Worm (Caenorhabditis elegans): Measurements from ENCODE around the gene F31F4.1.

F31F4.1 gene

DNA sequence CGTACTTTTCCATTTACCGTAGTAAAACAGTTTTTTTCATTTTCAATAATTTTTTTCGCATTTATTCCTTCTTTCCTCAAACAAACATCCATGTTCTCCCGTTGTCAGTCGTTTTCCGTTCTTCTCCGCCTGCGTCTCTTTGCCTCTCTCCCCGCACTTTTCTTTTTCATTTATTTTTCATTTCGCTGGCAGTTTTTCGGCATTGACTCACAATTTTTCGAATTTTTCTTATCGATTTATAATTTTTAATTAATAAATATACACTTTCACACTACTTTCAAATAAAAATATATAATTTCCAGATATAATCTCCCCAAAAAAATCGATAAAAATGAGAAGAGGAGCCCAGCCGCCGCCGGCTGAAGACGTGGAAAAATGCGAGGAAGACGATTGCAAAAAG, 3.5 kb downstream of the F31F4.1 start, which contains the start of gene H25P19.1:
Gene H25P19.1 (plus strand): TSS at position 301 of the 400 bp plus-strand sequence.
- no peak for TF ChIP-seq zip-8 (tag; optimal IDR thresholded peaks at IDR 0.05)
- no peak for TF ChIP-seq ces-1 (GFP tag; optimal IDR thresholded peaks at IDR 0.05)
- TF ChIP-seq lsy-2 (tag; optimal IDR thresholded peaks at IDR 0.05) = no peak
- TF ChIP-seq sem-2 (GFP tag; optimal IDR thresholded peaks at IDR 0.05) = no peak
- no peak for TF ChIP-seq snpc-4 (tag; optimal IDR thresholded peaks at IDR 0.05)
- TF ChIP-seq M03D4.4 (tag; optimal IDR thresholded peaks at IDR 0.05) = no peak

ce11 chrV:689538-689937, 5.7 kb downstream of the F31F4.1 start:
- TF ChIP-seq nhr-28 (tag; optimal IDR thresholded peaks at IDR 0.05) (no peak), mep-1 (tag; optimal IDR thresholded peaks at IDR 0.05) (no peak)

DNA sequence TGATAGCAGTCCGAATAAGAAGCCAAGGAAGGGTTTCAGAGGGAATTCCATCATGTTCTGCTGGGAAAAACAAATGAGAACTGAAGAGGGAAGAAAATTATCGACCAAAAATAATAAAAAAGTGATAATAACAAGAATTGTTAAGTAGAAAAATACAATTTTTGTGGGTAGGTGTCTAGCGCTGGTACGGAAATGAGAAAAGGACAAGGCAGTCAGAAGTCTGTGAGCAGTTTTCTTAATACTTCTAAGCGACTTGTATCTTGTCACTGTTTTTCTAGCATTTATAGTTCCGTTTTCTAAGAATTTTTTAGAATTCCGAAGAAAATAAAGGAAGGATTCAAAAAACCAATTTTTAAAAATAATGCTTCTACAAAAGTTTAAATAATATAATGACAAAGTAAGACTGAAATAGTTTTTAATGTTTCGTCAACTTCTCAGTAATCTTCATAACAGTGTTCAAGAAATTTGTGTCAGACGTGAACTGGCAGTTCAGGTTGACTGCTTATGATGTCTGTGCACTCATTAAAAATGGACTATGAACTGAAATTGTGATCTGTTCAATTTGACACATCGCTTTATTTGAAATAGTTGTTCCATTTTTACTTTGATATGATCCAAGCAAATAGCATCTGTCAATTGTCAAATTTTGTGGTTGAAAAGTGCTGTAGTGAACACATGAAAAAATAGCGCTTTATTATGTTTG, 9.0 kb downstream of the F31F4.1 start, which contains the start of gene srx-4:
Gene srx-4 (minus strand): TSS at position 51 of the 703 bp plus-strand sequence.
- TF ChIP-seq nhr-2 (tag; optimal IDR thresholded peaks at IDR 0.05) (no peak), elt-3 (tag; optimal IDR thresholded peaks at IDR 0.05) (no peak), unc-120 (tag; optimal IDR thresholded peaks at IDR 0.05; ENCODE audit: poor library complexity, severe bottlenecking) (no peak), unc-62 (GFP tag; optimal IDR thresholded peaks at IDR 0.05) (no peak), nhr-237 (tag; optimal IDR thresholded peaks at IDR 0.05) (no peak), lsy-2 (tag; optimal IDR thresholded peaks at IDR 0.05) (no peak), zip-8 (tag; optimal IDR thresholded peaks at IDR 0.05) (no peak), lin-13 (tag; optimal IDR thresholded peaks at IDR 0.05) (no peak), mab-5 (tag; optimal IDR thresholded peaks at IDR 0.05) (no peak), hlh-1 (tag; optimal IDR thresholded peaks at IDR 0.05) (no peak), mep-1 (tag; optimal IDR thresholded peaks at IDR 0.05) (no peak), cnd-1 (tag; optimal IDR thresholded peaks at IDR 0.05) (no peak)

- TF ChIP-seq nhr-2 (tag; optimal IDR thresholded peaks at IDR 0.05) (no peak), lin-32 (GFP tag; optimal IDR thresholded peaks at IDR 0.05) (no peak), snpc-4 (tag; optimal IDR thresholded peaks at IDR 0.05) (no peak), mab-5 (tag; optimal IDR thresholded peaks at IDR 0.05) (no peak), elt-3 (tag; optimal IDR thresholded peaks at IDR 0.05) (no peak), lin-13 (tag; optimal IDR thresholded peaks at IDR 0.05) (no peak), nhr-12 (tag; optimal IDR thresholded peaks at IDR 0.05) (no peak), tbx-8 (GFP tag; optimal IDR thresholded peaks at IDR 0.05) (no peak), pha-4 (tag; optimal IDR thresholded peaks at IDR 0.05) (no peak), cnd-1 (tag; optimal IDR thresholded peaks at IDR 0.05) (no peak), ceh-39 (tag; optimal IDR thresholded peaks at IDR 0.05) (no peak), ztf-11 (tag; optimal IDR thresholded peaks at IDR 0.05) (no peak), nhr-28 (tag; optimal IDR thresholded peaks at IDR 0.05) (no peak), mls-2 (tag; optimal IDR thresholded peaks at IDR 0.05) (no peak)
Observed at ce11 chrV:694625-695024, 10.8 kb downstream of the F31F4.1 start, which contains the start of gene srj-53. Gene srj-53, minus strand, starts transcription at chrV:694725.

ce11 chrV:695914-696313, 12.1 kb downstream of the F31F4.1 start, which contains the start of gene srj-52:
Gene srj-52, minus strand, starts transcription at chrV:696014.
- TF ChIP-seq unc-39 (tag; optimal IDR thresholded peaks at IDR 0.05) (no peak), hlh-1 (tag; optimal IDR thresholded peaks at IDR 0.05) (no peak), nhr-237 (tag; optimal IDR thresholded peaks at IDR 0.05) (no peak), ceh-43 (GFP tag; optimal IDR thresholded peaks at IDR 0.05) (no peak), flh-1 (GFP tag; optimal IDR thresholded peaks at IDR 0.05) (no peak), unc-62 (GFP tag; optimal IDR thresholded peaks at IDR 0.05) (no peak), mab-5 (tag; optimal IDR thresholded peaks at IDR 0.05) (no peak), lin-13 (tag; optimal IDR thresholded peaks at IDR 0.05) (no peak), mep-1 (tag; optimal IDR thresholded peaks at IDR 0.05) (no peak), unc-120 (tag; optimal IDR thresholded peaks at IDR 0.05; ENCODE audit: poor library complexity, severe bottlenecking) (no peak), mls-2 (tag; optimal IDR thresholded peaks at IDR 0.05) (no peak), bed-3 (GFP tag; optimal IDR thresholded peaks at IDR 0.05) (no peak), ztf-11 (tag; optimal IDR thresholded peaks at IDR 0.05) (no peak), tbx-8 (GFP tag; optimal IDR thresholded peaks at IDR 0.05) (no peak), nhr-76 (tag; optimal IDR thresholded peaks at IDR 0.05) (no peak), blmp-1 (tag; optimal IDR thresholded peaks at IDR 0.05) (no peak), ham-2 (GFP tag; optimal IDR thresholded peaks at IDR 0.05) (no peak), nhr-28 (tag; optimal IDR thresholded peaks at IDR 0.05) (no peak), ces-1 (GFP tag; optimal IDR thresholded peaks at IDR 0.05) (no peak)

Measured in whole organism, mixed stage, embryonic.